Fruit fly (Drosophila melanogaster) S2 (cell line): Measurements from ENCODE around the gene RpL10Ab.

ENCODE experiments used
- CG8478 ChIP-seq: fragments of >200 bp; optimal IDR thresholded peaks from 2 replicates; lab custom pipeline; 2018
- CTCF ChIP-seq, 2 experiments: fragments of >200 bp; optimal IDR thresholded peaks; 2 replicates each; lab custom pipeline; 2018

Gene RpL10Ab

DNA sequence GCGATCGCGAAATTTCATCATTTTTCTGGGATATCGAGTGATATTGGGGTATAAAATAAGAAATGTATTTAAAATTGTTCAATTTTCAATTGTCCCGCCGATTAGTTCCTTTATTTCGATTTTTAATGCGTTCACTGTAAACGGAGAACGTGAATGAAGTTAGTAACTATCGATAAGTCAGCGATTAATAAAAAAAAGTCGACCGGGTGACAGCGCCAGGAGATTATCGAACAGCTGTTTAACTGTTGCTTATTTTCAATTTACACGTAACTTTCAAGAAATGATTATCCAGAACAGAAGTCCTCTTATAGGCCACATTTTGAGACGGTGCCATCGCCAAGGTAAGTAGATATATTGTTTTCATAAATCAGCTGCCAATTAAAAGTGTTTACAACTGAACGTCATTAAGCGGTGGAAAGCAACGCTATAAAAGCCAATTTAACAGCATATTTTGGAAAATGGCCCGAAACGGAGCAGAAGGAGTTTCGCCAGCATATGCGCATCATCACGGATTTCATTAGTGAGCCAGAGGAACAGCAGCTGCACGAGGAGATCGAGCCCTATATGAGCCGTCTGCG lies 7.3 kb upstream of the RpL10Ab start, which contains the start of gene CG14130:
Gene CG14130 (plus strand): TSS at position 225 of the 578 bp plus-strand sequence.
- TF ChIP-seq CTCF (optimal IDR thresholded peaks at IDR 0.05; lab: Kevin White, UChicago) (peak in 1 of 2 experiments; percentile 12), CG8478 (lab: Kevin White, UChicago) (no peak)

DNA sequence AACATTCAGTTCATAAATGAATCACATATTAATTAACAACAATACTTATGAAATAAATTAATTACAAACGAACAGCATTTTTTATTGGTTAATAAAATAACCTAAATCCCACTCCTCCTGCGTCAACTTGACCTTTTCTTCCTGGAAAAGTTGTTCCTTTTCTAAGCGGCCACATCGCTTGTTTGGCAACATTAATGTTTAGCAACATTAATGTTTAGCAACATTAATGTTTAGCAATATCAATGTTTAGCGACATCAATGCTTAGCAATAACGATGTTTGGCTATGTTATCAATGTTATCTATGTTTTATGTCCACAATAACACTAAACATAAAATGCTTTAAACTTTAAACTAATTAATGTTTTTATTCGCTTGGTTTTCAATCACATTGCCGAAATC lies 6.0 kb upstream of the RpL10Ab start:
- TF ChIP-seq CG8478 (lab: Kevin White, UChicago) (no peak), CTCF (optimal IDR thresholded peaks at IDR 0.05; lab: Kevin White, UChicago) (no peak)

DNA sequence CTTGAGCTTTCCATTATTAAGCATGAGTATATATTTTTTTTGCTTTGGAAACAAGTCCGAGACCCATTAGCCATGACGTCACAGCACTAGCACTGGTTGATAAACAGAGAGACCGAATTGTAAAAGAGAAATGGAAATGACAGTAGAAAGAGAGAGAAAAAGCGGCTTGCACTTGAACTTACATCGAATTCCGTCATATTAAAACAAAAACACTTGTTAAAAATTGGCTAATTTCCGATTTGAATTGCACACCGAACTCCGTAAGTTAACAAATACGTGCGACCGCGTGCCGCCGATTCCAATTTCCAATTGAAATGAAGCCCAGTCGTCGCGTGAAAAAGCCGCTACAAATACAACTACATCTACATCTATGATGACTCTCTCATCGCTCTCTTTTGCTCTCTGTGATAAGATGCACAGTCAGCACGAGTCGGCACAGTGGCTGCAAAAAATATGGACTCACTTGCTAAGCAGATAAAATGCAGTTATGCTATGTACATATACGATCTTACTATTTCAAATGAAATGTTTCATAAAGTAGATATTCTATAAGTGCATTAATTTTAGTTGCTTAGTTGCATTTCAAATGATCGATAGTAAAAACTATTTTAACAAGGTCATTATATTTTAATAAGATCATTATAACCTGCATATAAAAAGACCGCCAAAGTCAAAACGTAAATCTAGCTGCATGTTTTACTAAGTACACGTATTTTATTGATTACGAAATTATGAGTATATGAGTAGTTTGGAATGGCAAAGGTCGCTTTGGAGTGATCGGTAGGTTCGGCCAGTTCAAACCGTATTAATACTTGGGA lies 2.8 kb upstream of the RpL10Ab start:
- TF ChIP-seq CG8478 (lab: Kevin White, UChicago) (no peak), CTCF (optimal IDR thresholded peaks at IDR 0.05; lab: Kevin White, UChicago) (no peak)

DNA sequence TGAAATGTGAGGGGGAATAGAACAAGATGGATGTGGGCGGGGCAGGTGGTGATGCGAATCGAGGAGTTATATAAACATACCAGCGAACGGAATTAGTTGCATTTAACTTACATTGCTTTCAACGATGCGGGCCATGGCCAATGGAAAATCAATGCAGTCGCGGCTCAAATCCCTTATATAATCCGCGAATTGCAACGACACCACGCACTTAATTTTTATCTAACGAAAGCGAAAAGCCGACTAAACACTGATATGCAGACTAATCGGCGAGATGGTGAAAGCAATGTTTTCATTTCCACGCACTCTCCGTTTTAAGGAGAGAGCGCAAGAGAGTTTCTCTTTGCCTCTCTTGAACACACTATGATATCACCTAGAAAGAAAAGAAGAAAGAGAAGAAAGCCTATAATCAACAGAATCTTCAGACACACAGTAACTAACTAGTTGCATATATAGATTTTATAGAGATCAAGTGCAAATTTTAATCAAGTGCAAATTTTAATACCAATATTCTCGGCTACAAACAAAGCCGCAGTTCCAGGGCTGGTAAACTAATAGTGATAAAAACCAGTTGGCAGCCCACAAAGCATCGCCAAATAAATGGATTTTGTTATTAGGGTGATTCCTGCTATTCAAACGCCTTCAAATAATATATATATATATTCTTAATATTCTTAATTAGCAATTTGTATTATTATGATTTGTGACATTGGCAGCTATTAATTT lies 767 bp upstream of the RpL10Ab start, which contains the start of the genes CG11597 and CG5946:
Gene CG11597 (minus strand): TSS at position 553 of the 723 bp plus-strand sequence.
Gene CG5946 (minus strand): TSS at position 553 of the 723 bp plus-strand sequence.
- TF ChIP-seq CTCF (optimal IDR thresholded peaks at IDR 0.05; lab: Kevin White, UChicago): no peak
- no peak for TF ChIP-seq CG8478 (lab: Kevin White, UChicago)

DNA sequence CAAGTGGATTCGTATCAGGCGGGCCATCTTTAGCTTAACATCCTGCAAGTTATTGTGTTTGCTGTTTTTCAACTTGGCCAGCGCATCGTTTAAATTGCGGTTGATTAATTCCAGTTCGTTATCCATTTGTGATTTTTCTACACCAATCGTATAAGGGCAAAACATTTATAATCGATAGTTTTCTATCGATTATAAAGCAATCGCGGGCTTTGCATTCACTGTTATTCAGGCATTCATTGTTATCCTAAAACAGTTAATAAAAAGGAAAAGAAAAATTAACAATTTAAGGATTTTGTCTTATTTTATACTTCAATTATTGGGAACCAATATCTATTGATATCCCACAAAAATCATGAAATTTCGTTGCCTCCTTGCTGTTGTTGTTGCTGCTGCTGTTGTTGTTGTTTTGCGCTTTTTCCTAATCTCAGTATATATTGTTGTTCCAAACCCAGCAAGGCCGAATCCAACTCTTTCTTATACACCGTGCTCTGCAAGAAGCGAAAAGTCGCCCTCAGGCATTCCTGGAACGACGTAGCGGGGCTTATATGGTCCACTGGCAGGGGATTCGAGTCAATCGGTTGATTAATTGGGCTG lies 3.0 kb downstream of the RpL10Ab start, which contains the start of gene CG32095:
Gene CG32095 (minus strand): TSS at position 173 of the 594 bp plus-strand sequence.
- no peak for TF ChIP-seq CG8478 (lab: Kevin White, UChicago)
- no peak for TF ChIP-seq CTCF (optimal IDR thresholded peaks at IDR 0.05; lab: Kevin White, UChicago)

DNA sequence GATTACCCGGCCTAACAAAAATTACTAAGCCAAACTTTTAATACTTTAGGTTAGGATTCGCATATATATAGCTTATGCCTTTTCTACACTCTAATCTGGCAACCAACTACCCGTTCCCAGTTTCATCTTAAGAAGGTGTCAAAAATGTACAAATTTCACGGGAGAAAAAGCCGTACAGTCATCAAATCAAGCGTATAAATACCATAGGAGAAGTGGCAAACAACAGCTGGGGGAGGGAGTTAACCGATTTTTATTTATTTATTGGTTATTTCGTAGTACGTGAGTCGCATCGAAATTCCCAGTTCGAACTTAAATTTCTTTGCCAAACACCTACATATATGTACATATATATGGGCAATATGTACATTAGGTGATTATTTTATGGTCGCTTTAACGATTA lies 6.1 kb downstream of the RpL10Ab start, which contains the start of gene CG7264:
Gene CG7264 (plus strand): TSS at position 301 of the 400 bp plus-strand sequence.
- no peak for TF ChIP-seq CTCF (optimal IDR thresholded peaks at IDR 0.05; lab: Kevin White, UChicago)
- TF ChIP-seq CG8478 (lab: Kevin White, UChicago): no peak

DNA sequence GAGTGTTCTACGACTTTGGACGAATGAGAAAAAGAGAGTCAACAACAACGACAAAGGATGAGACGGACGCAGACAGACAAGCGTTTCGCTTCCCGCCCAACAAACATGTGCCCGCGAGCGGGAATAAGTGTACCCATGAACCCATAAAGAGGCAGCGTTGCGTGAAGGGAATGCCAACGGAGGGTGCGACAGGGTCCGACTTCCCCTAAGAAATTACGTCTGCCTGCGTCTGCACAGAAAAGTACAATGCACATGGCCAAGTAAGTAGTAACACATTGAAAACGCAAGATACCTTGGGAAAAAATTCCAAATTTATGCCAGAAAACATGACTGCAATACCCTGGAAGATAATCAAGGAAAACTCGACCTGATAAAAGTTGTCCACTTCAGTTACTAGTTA lies 8.5 kb downstream of the RpL10Ab start:
- TF ChIP-seq CG8478 (lab: Kevin White, UChicago) (no peak), CTCF (optimal IDR thresholded peaks at IDR 0.05; lab: Kevin White, UChicago) (no peak)

DNA sequence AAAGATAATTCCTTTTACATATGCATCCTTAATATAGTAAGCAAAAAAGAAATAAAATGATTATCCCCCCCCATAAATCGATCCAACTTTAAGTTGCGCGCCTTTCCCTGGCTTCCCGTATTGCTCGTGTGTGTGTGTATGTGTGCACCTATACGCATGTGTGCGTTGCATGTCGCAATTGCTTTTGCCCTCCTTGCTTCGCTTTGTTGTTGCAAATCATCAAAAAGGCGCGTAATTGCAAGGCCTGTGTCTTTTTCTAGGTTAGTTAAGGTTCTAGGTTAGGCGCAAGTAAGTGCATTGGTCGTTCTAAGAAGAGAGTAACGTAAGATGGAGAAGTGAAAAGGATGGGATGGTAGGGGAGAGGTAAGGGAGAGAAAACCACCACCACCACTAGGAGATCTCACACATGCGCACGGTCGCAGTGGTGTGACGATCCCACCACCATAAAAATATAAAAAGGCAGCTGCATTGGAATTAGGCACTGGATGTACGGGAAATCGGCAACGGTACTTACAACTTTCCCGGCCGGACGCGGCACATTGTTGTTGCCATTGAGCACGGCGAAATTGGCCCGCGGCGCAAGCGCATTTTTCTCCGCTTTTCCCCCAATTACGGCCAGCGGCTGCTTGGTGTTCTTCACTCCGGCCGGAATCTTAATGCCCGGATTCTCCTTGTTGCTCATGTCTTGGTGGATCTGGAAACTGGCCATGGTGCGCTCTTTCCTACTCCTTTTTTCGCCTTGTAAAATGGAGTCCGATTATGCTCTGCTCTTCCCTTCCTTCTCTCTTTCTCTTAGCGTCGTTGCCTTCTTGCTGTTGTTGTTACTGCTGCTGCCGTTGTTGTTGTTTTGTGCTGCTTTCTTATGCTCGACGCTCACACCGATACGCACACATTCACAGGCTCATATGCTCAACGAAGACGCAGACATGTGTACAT lies 10.0 kb downstream of the RpL10Ab start:
- TF ChIP-seq CTCF (optimal IDR thresholded peaks at IDR 0.05; lab: Kevin White, UChicago): no peak
- TF ChIP-seq CG8478 (lab: Kevin White, UChicago): no peak

DNA sequence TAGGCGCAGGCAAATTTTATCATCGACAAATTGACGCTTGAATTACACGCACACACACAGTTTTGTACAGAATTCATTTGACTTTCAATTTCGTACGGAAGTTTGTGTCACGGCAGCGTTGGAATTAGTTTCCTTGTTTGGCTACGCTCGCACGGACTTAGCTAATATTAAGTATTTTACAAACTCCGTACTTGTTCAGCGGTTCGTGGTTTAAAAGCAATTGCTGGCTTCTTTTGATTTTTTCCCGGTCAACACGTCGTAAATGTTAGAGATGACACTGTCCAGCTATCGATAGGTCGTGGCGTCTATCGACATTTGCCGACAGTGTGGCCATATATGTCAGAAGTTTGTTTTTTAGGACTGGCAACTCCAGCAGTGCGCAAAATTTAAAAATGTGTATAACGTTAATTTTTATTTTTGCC lies 10.7 kb downstream of the RpL10Ab start, which contains the start of gene CycA:
Gene CycA (minus strand): TSS at position 283 of the 422 bp plus-strand sequence.
- TF ChIP-seq CG8478 (lab: Kevin White, UChicago): no peak
- TF ChIP-seq CTCF (optimal IDR thresholded peaks at IDR 0.05; lab: Kevin White, UChicago): peak; percentile 25 to 49

DNA sequence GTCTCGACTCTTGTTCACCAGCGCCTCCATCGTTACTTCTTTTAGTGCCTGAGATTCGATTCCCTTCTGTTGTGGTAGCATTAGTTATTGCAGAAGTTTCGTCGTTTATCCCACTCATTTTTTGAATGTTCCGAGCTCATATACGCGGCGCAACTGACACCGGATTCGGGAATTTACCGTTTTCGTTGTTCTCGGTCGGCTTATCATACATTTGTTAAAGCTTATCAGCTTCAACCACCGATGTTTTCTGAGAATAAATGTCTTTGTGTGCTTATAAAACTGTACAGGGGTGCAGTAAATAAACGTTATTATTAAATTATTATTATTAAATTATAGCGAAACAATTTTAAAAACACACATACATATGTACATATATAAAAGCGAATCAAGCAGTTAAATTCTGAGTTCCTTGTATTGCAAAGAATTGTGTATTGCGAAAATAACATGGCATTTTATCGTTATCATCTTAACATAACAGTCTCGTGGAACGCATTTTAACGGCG lies 14.0 kb downstream of the RpL10Ab start, which contains the start of gene CG43064:
Gene CG43064 (minus strand): TSS at position 147 of the 503 bp plus-strand sequence.
- TF ChIP-seq CG8478 (lab: Kevin White, UChicago): no peak
- TF ChIP-seq CTCF (optimal IDR thresholded peaks at IDR 0.05; lab: Kevin White, UChicago): no peak

DNA sequence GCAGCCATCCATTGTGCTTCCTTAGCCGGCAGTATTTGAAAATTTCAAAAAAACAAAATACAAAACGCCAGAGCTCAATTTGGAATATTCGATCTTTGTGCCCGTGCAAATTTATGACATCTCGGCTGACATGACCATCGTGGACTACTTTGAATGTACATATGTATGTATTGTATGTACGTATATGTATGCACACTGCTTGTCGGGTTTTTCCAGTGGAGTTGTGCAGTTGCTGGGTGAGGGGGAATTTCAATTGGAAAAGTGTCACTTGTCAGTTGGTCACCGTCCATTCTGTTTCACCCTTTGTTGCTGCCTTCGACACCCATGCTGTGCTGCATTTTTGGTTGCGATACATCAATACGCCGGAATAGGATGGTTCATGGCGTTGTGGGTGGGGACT lies 25.1 kb downstream of the RpL10Ab start, which contains the start of gene CG12521:
Gene CG12521 (minus strand): TSS at position 101 of the 400 bp plus-strand sequence.
- TF ChIP-seq CTCF (optimal IDR thresholded peaks at IDR 0.05; lab: Kevin White, UChicago) (no peak), CG8478 (lab: Kevin White, UChicago) (no peak)

DNA sequence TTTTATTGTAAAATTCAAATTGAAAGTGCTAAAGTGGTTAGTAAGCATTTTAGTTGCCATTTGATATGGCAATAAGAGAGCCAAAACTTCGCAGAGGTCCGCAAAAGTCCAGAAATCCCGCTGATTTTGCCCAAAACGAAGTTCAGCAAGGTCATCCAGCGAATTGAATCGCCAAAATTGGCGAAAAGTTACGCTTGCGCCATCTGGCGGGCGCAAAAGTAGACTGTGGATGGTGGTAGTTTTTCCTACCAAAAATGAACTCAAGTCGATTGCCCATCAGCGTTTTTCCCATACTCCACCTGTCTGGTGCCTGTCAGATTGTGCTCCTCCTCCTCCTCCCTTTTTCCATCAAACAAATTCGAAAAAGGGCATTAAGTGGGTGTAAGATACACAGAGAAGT lies 30.3 kb downstream of the RpL10Ab start:
- TF ChIP-seq CTCF (optimal IDR thresholded peaks at IDR 0.05; lab: Kevin White, UChicago): peak; percentile 67 to 70
- TF ChIP-seq CG8478 (lab: Kevin White, UChicago): no peak

DNA sequence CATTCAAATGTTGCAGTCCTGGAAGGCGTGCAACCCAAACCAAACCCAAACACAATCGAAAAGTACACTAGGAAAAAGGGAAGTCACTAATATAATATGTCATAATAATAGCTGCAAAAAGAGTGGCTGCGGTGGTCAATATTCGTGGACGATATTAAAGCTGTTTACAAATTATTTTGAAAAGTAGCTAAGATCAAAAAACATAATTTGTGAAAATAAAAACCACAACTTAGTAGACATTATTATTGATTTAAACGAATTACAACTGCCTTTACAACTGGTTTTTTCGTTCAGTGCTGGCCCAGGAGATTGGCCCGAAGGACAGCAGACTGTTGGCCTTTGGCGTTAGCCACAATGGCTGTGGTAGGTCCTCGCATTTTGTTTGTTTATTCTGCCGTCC lies 36.1 kb downstream of the RpL10Ab start:
- TF ChIP-seq CTCF (optimal IDR thresholded peaks at IDR 0.05; lab: Kevin White, UChicago) (no peak), CG8478 (lab: Kevin White, UChicago) (no peak)
